Fruit fly (Drosophila melanogaster): ENCODE measurements around the gene CG17375.

The CG17375 gene

DNA sequence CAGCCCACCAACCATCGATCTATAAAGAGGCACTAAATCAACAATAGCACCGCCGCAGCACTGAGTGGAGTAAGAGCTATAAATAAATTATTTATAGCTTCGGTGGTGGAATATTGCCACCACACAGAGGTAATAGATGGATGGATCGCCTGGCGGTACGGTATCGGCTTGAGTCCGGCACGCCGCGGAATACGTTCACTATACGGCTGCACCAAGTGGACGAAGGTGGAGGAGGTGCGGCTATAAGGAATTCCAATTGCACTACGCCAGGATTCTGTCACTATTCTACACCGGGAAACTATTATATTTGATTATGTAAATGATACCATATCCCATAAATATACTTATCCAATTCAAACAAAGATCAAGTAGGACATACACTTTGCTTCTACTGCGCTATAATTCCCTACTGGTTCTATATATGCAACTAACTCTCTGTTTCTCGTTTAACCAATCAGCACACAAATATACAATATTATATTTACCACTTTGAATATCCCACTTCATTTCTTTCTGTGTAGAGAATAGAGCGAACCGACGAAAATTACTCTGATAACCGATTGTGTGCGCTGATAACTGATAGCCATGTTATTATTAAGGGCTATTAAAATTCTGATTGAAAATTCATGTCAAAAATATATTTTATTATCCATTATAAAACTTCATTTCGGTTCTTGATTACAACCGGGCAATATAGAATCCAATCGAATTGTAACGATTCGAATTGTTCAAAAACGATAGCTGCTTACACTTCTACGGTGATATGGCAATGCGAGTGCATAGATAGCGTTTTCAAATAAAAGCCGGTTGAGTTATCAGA lies 13.8 kb upstream of the CG17375 start (continued):
- TF ChIP-seq CG14710 (tag; optimal IDR thresholded peaks at IDR 0.05) (peak; percentile 32), ken (GFP tag; IDR thresholded peaks at IDR 0.05) (no peak), Side (GFP tag; optimal IDR thresholded peaks at IDR 0.05) (no peak), sna (GFP tag; IDR thresholded peaks at IDR 0.05; ENCODE audit: partially characterized antibody) (no peak), cato (GFP tag; optimal IDR thresholded peaks at IDR 0.05; ENCODE audit: borderline replicate concordance) (peak; percentile 27), vnd (GFP tag; IDR thresholded peaks at IDR 0.05; ENCODE audit: partially characterized antibody) (no peak), en (GFP tag; optimal IDR thresholded peaks at IDR 0.05) (no peak), Dp (GFP tag; optimal IDR thresholded peaks at IDR 0.05) (no peak), Blimp-1 (GFP tag; optimal IDR thresholded peaks at IDR 0.05) (peak; percentile 41), pita (GFP tag; optimal IDR thresholded peaks at IDR 0.05) (no peak), MESR4 (GFP tag; optimal IDR thresholded peaks at IDR 0.05) (no peak), ind (GFP tag; optimal IDR thresholded peaks at IDR 0.05) (peak; percentile 10), MBD-R2 (GFP tag; IDR thresholded peaks at IDR 0.05) (no peak), gsb-n (tag; optimal IDR thresholded peaks at IDR 0.05) (no peak), CG32767 (GFP tag; IDR thresholded peaks at IDR 0.05) (no peak), CG31365 (tag; optimal IDR thresholded peaks at IDR 0.05) (no peak), nerfin-2 (GFP tag; IDR thresholded peaks at IDR 0.05; ENCODE audit: partially characterized antibody) (no peak), CG15479 (GFP tag; optimal IDR thresholded peaks at IDR 0.05) (no peak), wor (GFP tag; IDR thresholded peaks at IDR 0.05) (peak; percentile 16; the same call in 1 of the 2 replicates), CG32532 (GFP tag; IDR thresholded peaks at IDR 0.05) (no peak), Deaf1 (tag; optimal IDR thresholded peaks at IDR 0.05) (no peak), Six4 (GFP tag; optimal IDR thresholded peaks at IDR 0.05) (no peak), CG12744 (GFP tag; optimal IDR thresholded peaks at IDR 0.05) (no peak), tap (tag; optimal IDR thresholded peaks at IDR 0.05) (peak; percentile 9), Hsf (GFP tag; optimal IDR thresholded peaks at IDR 0.05) (peak; percentile 21), rib (GFP tag; IDR thresholded peaks at IDR 0.05) (no peak), HLH54F (GFP tag; optimal IDR thresholded peaks at IDR 0.05) (no peak), luna (GFP tag; optimal IDR thresholded peaks at IDR 0.05) (no peak), Pdp1 (GFP tag; optimal IDR thresholded peaks at IDR 0.05) (peak in 1 of 2 experiments; percentile 26), CG16863 (GFP tag; optimal IDR thresholded peaks at IDR 0.05) (peak; percentile 28), CG13424 (tag; optimal IDR thresholded peaks at IDR 0.05) (peak; percentile 39), CG14965 (GFP tag; optimal IDR thresholded peaks at IDR 0.05; ENCODE audit: borderline replicate concordance) (no peak), CG2120 (GFP tag; optimal IDR thresholded peaks at IDR 0.05) (peak; percentile 52), Gug (GFP tag; IDR thresholded peaks at IDR 0.05) (no peak; the same call in 3 of the 4 replicates), dmrt11E (tag; optimal IDR thresholded peaks at IDR 0.05) (peak; percentile 67), lab (GFP tag; optimal IDR thresholded peaks at IDR 0.05) (peak; percentile 5), ase (GFP tag; IDR thresholded peaks at IDR 0.05) (no peak), pho (GFP tag; optimal IDR thresholded peaks at IDR 0.05) (no peak), CG6683 (GFP tag; optimal IDR thresholded peaks at IDR 0.05) (no peak), ci (GFP tag; IDR thresholded peaks at IDR 0.05) (no peak), CG11398 (GFP tag; optimal IDR thresholded peaks at IDR 0.05) (no peak), scrt (GFP tag; optimal IDR thresholded peaks at IDR 0.05) (peak; percentile 3), sc (optimal IDR thresholded peaks at IDR 0.05) (no peak), sc (GFP tag; optimal IDR thresholded peaks at IDR 0.05) (no peak), CG11247 (GFP tag; IDR thresholded peaks at IDR 0.05) (no peak), Antp (GFP tag; optimal IDR thresholded peaks at IDR 0.05) (no peak), lola (GFP tag; optimal IDR thresholded peaks at IDR 0.05) (peak in 1 of 3 experiments; percentile 66), CG2129 (GFP tag; IDR thresholded peaks at IDR 0.05; ENCODE audit: partially characterized antibody) (no peak), Ravus (GFP tag; IDR thresholded peaks at IDR 0.05) (no peak)
